Fruit fly (Drosophila melanogaster) S2 (cell line): Measurements from ENCODE around the gene Cad96Ca.

Experiments
- CG8478 ChIP-seq: fragments of >200 bp; optimal IDR thresholded peaks from 2 replicates; lab custom pipeline; 2018
- CTCF ChIP-seq, 2 experiments: fragments of >200 bp; optimal IDR thresholded peaks; 2 replicates each; lab custom pipeline; 2018

DNA sequence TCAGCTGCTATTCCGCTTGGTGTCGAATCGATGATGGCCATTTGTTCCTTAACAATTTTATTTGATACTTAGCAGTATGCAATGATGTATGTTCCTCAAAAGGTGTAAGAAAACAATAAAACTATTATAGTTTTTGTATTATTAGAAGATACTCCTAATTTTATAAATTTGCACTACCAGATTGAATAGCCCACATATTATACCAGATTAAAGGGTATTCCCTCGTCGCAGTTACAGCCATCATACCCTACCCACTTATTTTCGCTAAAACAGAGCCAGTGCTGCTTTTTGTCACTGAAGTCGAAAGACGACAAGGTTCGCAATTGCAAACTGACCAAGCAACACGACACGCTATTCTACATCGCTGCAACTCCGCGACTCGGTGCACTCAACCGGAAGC, 30.7 kb downstream of the Cad96Ca start:
- TF ChIP-seq CG8478 (lab: Kevin White, UChicago) = no peak
- no peak for TF ChIP-seq CTCF (optimal IDR thresholded peaks at IDR 0.05; lab: Kevin White, UChicago)
